Worm (Caenorhabditis elegans): ENCODE measurements around the gene mnk-1.

- TF ChIP-seq cog-1 (tag; optimal IDR thresholded peaks at IDR 0.05) = no peak
- no peak for TF ChIP-seq klf-2 (GFP tag; conservative IDR thresholded peaks at IDR 0.05)
- TF ChIP-seq ztf-23 (GFP tag; IDR thresholded peaks at IDR 0.05) = 0 out of 2 replicates have a peak, but pooled peaks have one; percentile 20
- TF ChIP-seq T22C8.4 (GFP tag; IDR thresholded peaks at IDR 0.05) = no peak
- TF ChIP-seq ztf-29 (GFP tag; IDR thresholded peaks at IDR 0.05) = no peak
- TF ChIP-seq flt-1 (GFP tag; IDR thresholded peaks at IDR 0.05) = 0 out of 2 replicates have a peak, but pooled peaks have one; percentile 41
- no peak for TF ChIP-seq med-1 (GFP tag; optimal IDR thresholded peaks at IDR 0.05; ENCODE audit: insufficient read depth)
Measured at ce11 chrII:10558962-10559415, 4.1 kb upstream of the mnk-1 start.

Measured in whole organism, midembryonic.